Worm (Caenorhabditis elegans) whole organism, young adult: ENCODE results near the gene ttr-17.

ENCODE experiments used
- B0019.2 ChIP-seq: fragments of 200-800 bp; sonication (Bioruptor generic); conservative IDR thresholded peaks from 2 replicates; pipeline ENCODE4 v1.3.6; 2022; ENCODE audit warnings: missing genetic modification reagents, missing genetic modification characterization, missing compliant biosample characterization
- B0336.3 ChIP-seq: fragments of 200-800 bp; sonication (Bioruptor generic); IDR thresholded peaks from 2 replicates; pipeline ENCODE4 v1.3.6; 2022; ENCODE audit warnings: missing genetic modification characterization, missing compliant biosample characterization
- F23B12.7 ChIP-seq: sonication (generic microtip); optimal IDR thresholded peaks from 2 replicates; lab custom pipeline; 2017; ENCODE audit warnings: missing genetic modification characterization, mild to moderate bottlenecking, missing compliant biosample characterization, antibody characterized with exemption, moderate library complexity; ENCODE audit not compliant: insufficient read depth
- F33H1.4 ChIP-seq: fragments of 200-800 bp; sonication (Bioruptor generic); IDR thresholded peaks from 2 replicates; pipeline ENCODE4 v1.3.6; 2022; ENCODE audit warnings: missing genetic modification reagents, missing genetic modification characterization, missing compliant biosample characterization
- F39B2.1 ChIP-seq: fragments of 200-800 bp; sonication (Bioruptor generic); IDR thresholded peaks from 2 replicates; pipeline ENCODE4 v1.3.6; 2022; ENCODE audit warnings: missing genetic modification reagents, missing genetic modification characterization, missing compliant biosample characterization
- F49E8.2 ChIP-seq: sonication (generic microtip); optimal IDR thresholded peaks from 3 replicates; lab custom pipeline; 2017; ENCODE audit warnings: missing genetic modification characterization, mild to moderate bottlenecking, missing compliant biosample characterization, antibody characterized with exemption, moderate library complexity; ENCODE audit not compliant: insufficient read depth
- F55B11.4 ChIP-seq: sonication (generic microtip); optimal IDR thresholded peaks from 2 replicates; lab custom pipeline; 2016; ENCODE audit warnings: missing compliant biosample characterization, missing genetic modification characterization, borderline replicate concordance; ENCODE audit not compliant: insufficient read depth
- K11D2.4 ChIP-seq: fragments of 200-800 bp; sonication (Bioruptor generic); IDR thresholded peaks from 2 replicates; pipeline ENCODE4 v1.3.6; 2022; ENCODE audit warnings: missing genetic modification reagents, missing genetic modification characterization, missing compliant biosample characterization
- K12H6.12 ChIP-seq: fragments of 200-800 bp; sonication (Bioruptor generic); optimal IDR thresholded peaks from 2 replicates; lab custom pipeline; 2018; ENCODE audit warnings: mild to moderate bottlenecking, missing genetic modification characterization, missing compliant biosample characterization
- T26A5.8 ChIP-seq: sonication (generic microtip); optimal IDR thresholded peaks from 2 replicates; lab custom pipeline; 2016; ENCODE audit warnings: missing genetic modification characterization, missing compliant biosample characterization
- Y56A3A.18 ChIP-seq: fragments of 200-800 bp; sonication (Bioruptor generic); IDR thresholded peaks from 2 replicates; pipeline ENCODE4 v1.3.6; 2022; ENCODE audit warnings: missing genetic modification reagents, missing genetic modification characterization, missing compliant biosample characterization
- ZK185.1 ChIP-seq: sonication (generic microtip); optimal IDR thresholded peaks from 2 replicates; lab custom pipeline; 2016; ENCODE audit warnings: mild to moderate bottlenecking, missing genetic modification characterization, missing compliant biosample characterization; ENCODE audit not compliant: poor library complexity, severe bottlenecking
- athp-1 ChIP-seq: sonication (generic microtip); optimal IDR thresholded peaks from 2 replicates; lab custom pipeline; 2017; ENCODE audit warnings: mild to moderate bottlenecking, missing genetic modification characterization, missing compliant biosample characterization
- attf-6 ChIP-seq: fragments of 200-800 bp; sonication (Bioruptor generic); IDR thresholded peaks from 2 replicates; pipeline ENCODE4 v1.3.6; 2022; ENCODE audit warnings: missing genetic modification reagents, missing genetic modification characterization, missing compliant biosample characterization
- bed-2 ChIP-seq: fragments of 200-800 bp; sonication (Bioruptor generic); IDR thresholded peaks from 2 replicates; pipeline ENCODE4 v1.3.6; 2022; ENCODE audit warnings: missing genetic modification reagents, missing genetic modification characterization, missing compliant biosample characterization
- cebp-2 ChIP-seq: fragments of 200-800 bp; sonication (Bioruptor generic); IDR thresholded peaks from 2 replicates; pipeline ENCODE4 v1.3.6; 2022; ENCODE audit warnings: missing genetic modification characterization, missing compliant biosample characterization
- ceh-27 ChIP-seq: fragments of 200-800 bp; sonication (Bioruptor generic); optimal IDR thresholded peaks from 2 replicates; lab custom pipeline; 2018; ENCODE audit warnings: mild to moderate bottlenecking, missing genetic modification characterization, moderate library complexity, missing compliant biosample characterization
- ceh-58 ChIP-seq: fragments of 200-800 bp; sonication (Bioruptor generic); IDR thresholded peaks from 2 replicates; pipeline ENCODE4 v1.3.6; 2022; ENCODE audit warnings: missing genetic modification characterization, missing compliant biosample characterization
- ceh-91 ChIP-seq: fragments of 200-800 bp; sonication (Bioruptor generic); IDR thresholded peaks from 2 replicates; pipeline ENCODE4 v1.3.6; 2022; ENCODE audit warnings: missing genetic modification reagents, missing genetic modification characterization, missing compliant biosample characterization
- die-1 ChIP-seq: sonication (generic microtip); optimal IDR thresholded peaks from 2 replicates; lab custom pipeline; 2016; ENCODE audit warnings: missing genotype, mild to moderate bottlenecking, missing genetic modification characterization, missing compliant biosample characterization
- dpl-1 ChIP-seq: fragments of 150-350 bp; optimal IDR thresholded peaks from 2 replicates; lab custom pipeline; 2014; ENCODE audit warnings: missing biosample characterization, missing genetic modification reagents, missing genetic modification characterization
- ekl-4 ChIP-seq: fragments of 200-800 bp; sonication (Bioruptor generic); IDR thresholded peaks from 2 replicates; pipeline ENCODE4 v1.3.6; 2022; ENCODE audit warnings: missing genetic modification reagents, missing genetic modification characterization, missing compliant biosample characterization
- hmg-1.2 ChIP-seq: fragments of 200-800 bp; sonication (Bioruptor generic); IDR thresholded peaks from 2 replicates; pipeline ENCODE4 v1.3.6; 2022; ENCODE audit warnings: missing genetic modification reagents, missing genetic modification characterization, missing compliant biosample characterization
- hsf-1 ChIP-seq: fragments of 200-800 bp; sonication (Bioruptor generic); IDR thresholded peaks from 2 replicates; pipeline ENCODE4 v1.3.6; 2022; ENCODE audit warnings: missing genetic modification reagents, missing genetic modification characterization, missing compliant biosample characterization
- let-526 ChIP-seq: fragments of 200-800 bp; sonication (Bioruptor generic); IDR thresholded peaks from 2 replicates; pipeline ENCODE4 v1.3.6; 2022; ENCODE audit warnings: missing genetic modification reagents, missing genetic modification characterization, missing compliant biosample characterization
- lin-54 ChIP-seq: fragments of 200-800 bp; sonication (Bioruptor generic); optimal IDR thresholded peaks from 2 replicates; lab custom pipeline; 2018; ENCODE audit warnings: mild to moderate bottlenecking, missing genetic modification characterization, missing compliant biosample characterization
- lsl-1 ChIP-seq: fragments of 200-800 bp; sonication (Bioruptor generic); optimal IDR thresholded peaks from 2 replicates; lab custom pipeline; 2018; ENCODE audit warnings: mild to moderate bottlenecking, missing genetic modification characterization, moderate library complexity, missing compliant biosample characterization
- madf-10 ChIP-seq: sonication (generic microtip); optimal IDR thresholded peaks from 2 replicates; lab custom pipeline; 2016; ENCODE audit warnings: mild to moderate bottlenecking, missing genetic modification characterization, missing compliant biosample characterization
- madf-3 ChIP-seq: fragments of 200-800 bp; sonication (Bioruptor generic); IDR thresholded peaks from 2 replicates; pipeline ENCODE4 v1.3.6; 2022; ENCODE audit warnings: missing genetic modification reagents, missing genetic modification characterization, missing compliant biosample characterization
- madf-8 ChIP-seq: fragments of 200-800 bp; sonication (Bioruptor generic); conservative IDR thresholded peaks from 2 replicates; pipeline ENCODE4 v1.3.6; 2022; ENCODE audit warnings: missing genetic modification reagents, missing genetic modification characterization, missing compliant biosample characterization
- mcd-1 ChIP-seq: fragments of 200-800 bp; sonication (Bioruptor generic); IDR thresholded peaks from 2 replicates; pipeline ENCODE4 v1.3.6; 2022; ENCODE audit warnings: missing genetic modification reagents, missing genetic modification characterization, missing compliant biosample characterization
- mel-28 ChIP-seq: sonication (generic microtip); optimal IDR thresholded peaks from 2 replicates; lab custom pipeline; 2016; ENCODE audit warnings: borderline replicate concordance, mild to moderate bottlenecking, missing genetic modification characterization, missing compliant biosample characterization
- mxl-1 ChIP-seq: sonication (generic microtip); optimal IDR thresholded peaks from 2 replicates; lab custom pipeline; 2016; ENCODE audit warnings: missing genetic modification characterization, missing compliant biosample characterization
- nfya-1 ChIP-seq: sonication (generic microtip); optimal IDR thresholded peaks from 2 replicates; lab custom pipeline; 2017; ENCODE audit warnings: antibody characterized with exemption, missing compliant biosample characterization, missing genetic modification characterization, borderline replicate concordance; ENCODE audit not compliant: insufficient read depth
- nfya-2 ChIP-seq: fragments of 200-800 bp; sonication (Bioruptor generic); IDR thresholded peaks from 2 replicates; pipeline ENCODE4 v1.3.6; 2022; ENCODE audit warnings: missing genetic modification reagents, missing genetic modification characterization, missing compliant biosample characterization
- rpc-1 ChIP-seq, 2 experiments: fragments of 150-350 bp in 1 of 2; sonication (generic microtip) in 1 of 2; optimal IDR thresholded peaks; 2 replicates each; lab custom pipeline; 2014 to 2018; ENCODE audit warnings: missing biosample characterization in 1 of 2, missing genetic modification characterization in 1 of 2, missing genetic modification reagents in 1 of 2, missing genotype in 1 of 2
- sdz-38 ChIP-seq: sonication (generic microtip); optimal IDR thresholded peaks from 2 replicates; lab custom pipeline; 2016; ENCODE audit warnings: missing genotype, missing genetic modification characterization, missing compliant biosample characterization
- snpc-1.3 ChIP-seq: sonication (generic microtip); optimal IDR thresholded peaks from 2 replicates; lab custom pipeline; 2017; ENCODE audit warnings: missing genetic modification characterization, mild to moderate bottlenecking, missing compliant biosample characterization, antibody characterized with exemption, moderate library complexity, missing genotype, missing genetic modification reagents; ENCODE audit not compliant: insufficient read depth
- snpc-3.4 ChIP-seq: sonication (generic microtip); optimal IDR thresholded peaks from 2 replicates; lab custom pipeline; 2017; ENCODE audit warnings: missing genetic modification characterization, mild to moderate bottlenecking, missing compliant biosample characterization, antibody characterized with exemption, moderate library complexity, missing genotype, missing genetic modification reagents
- snpc-4 ChIP-seq, 5 experiments: fragments of 150-350 bp in 1 of 5; sonication (generic microtip) in 4 of 5; optimal IDR thresholded peaks; 2 replicates each; lab custom pipeline; 2014 to 2018; ENCODE audit warnings: missing genetic modification characterization in 5 of 5, missing biosample characterization in 3 of 5, antibody characterized with exemption in 2 of 5, mild to moderate bottlenecking in 2 of 5, missing compliant biosample characterization in 2 of 5, missing genotype in 2 of 5, moderate library complexity in 2 of 5, missing genetic modification reagents in 1 of 5
- sptf-2 ChIP-seq: fragments of 200-800 bp; sonication (Bioruptor generic); optimal IDR thresholded peaks from 2 replicates; lab custom pipeline; 2018; ENCODE audit warnings: mild to moderate bottlenecking, missing genetic modification characterization, missing compliant biosample characterization
- tbp1 ChIP-seq: fragments of 200-800 bp; sonication (Bioruptor generic); optimal IDR thresholded peaks from 2 replicates; lab custom pipeline; 2018; ENCODE audit warnings: mild to moderate bottlenecking, missing genetic modification characterization, missing compliant biosample characterization
- tlf-1 ChIP-seq: fragments of 200-800 bp; sonication (Bioruptor generic); optimal IDR thresholded peaks from 2 replicates; lab custom pipeline; 2018; ENCODE audit warnings: mild to moderate bottlenecking, missing genetic modification characterization, missing compliant biosample characterization
- unc-130 ChIP-seq: sonication (generic microtip); optimal IDR thresholded peaks from 2 replicates; lab custom pipeline; 2016; ENCODE audit warnings: missing genetic modification reagents, missing genetic modification characterization, missing compliant biosample characterization
- xnd-1 ChIP-seq: sonication (generic microtip); optimal IDR thresholded peaks from 2 replicates; lab custom pipeline; 2016; ENCODE audit warnings: missing genotype, missing genetic modification reagents, missing genetic modification characterization, missing compliant biosample characterization
- zfh-2 ChIP-seq: fragments of 200-800 bp; sonication (Bioruptor generic); conservative IDR thresholded peaks from 2 replicates; pipeline ENCODE4 v1.3.6; 2022; ENCODE audit warnings: missing genetic modification reagents, missing genetic modification characterization, missing compliant biosample characterization
- ztf-26 ChIP-seq: sonication (generic microtip); optimal IDR thresholded peaks from 2 replicates; lab custom pipeline; 2017; ENCODE audit warnings: missing genetic modification characterization, missing compliant biosample characterization

Gene ttr-17

ce11 chrIV:11109771-11110170 lies 42.9 kb upstream of the ttr-17 start, which contains the start of gene pigk-1 (continued):
- peak; percentile 35; the same call in 1 of the 2 replicates for TF ChIP-seq madf-8 (GFP tag; lab: Robert Waterston, UW)
- no peak for TF ChIP-seq ceh-91
- TF ChIP-seq sptf-2 (GFP tag; lab: Kevin White, UChicago) = no peak
- TF ChIP-seq snpc-3.4 = peak; percentile 43
- TF ChIP-seq hmg-1.2 (GFP tag; lab: Robert Waterston, UW) = peak; percentile 37; the same call in 1 of the 2 replicates
- TF ChIP-seq mcd-1 (GFP tag; lab: Robert Waterston, UW) = peak; percentile 48; the same call in 1 of the 2 replicates
- peak; percentile 88 for TF ChIP-seq B0336.3 (GFP tag; lab: Robert Waterston, UW)
- no peak for TF ChIP-seq mxl-1 (tag; lab: Kevin White, UChicago)
- 0 out of 2 replicates have a peak, but pooled peaks have one; percentile 41 for TF ChIP-seq cebp-2
- TF ChIP-seq ZK185.1 = peak; percentile 30
- TF ChIP-seq bed-2 (GFP tag; lab: Robert Waterston, UW) = no peak
- TF ChIP-seq dpl-1 (GFP tag; lab: Kevin White, UChicago) = no peak
- TF ChIP-seq F23B12.7 = no peak
- TF ChIP-seq unc-130 (GFP tag; lab: Kevin White, UChicago) = peak; percentile 34
- TF ChIP-seq snpc-1.3 = peak; percentile 43
- peak; percentile 50 for TF ChIP-seq tbp1
- peak; percentile 2 for TF ChIP-seq ceh-27
- peak; percentile 83 for TF ChIP-seq F39B2.1
- TF ChIP-seq xnd-1 (tag; lab: Kevin White, UChicago) = peak; percentile 40
- peak; percentile 71; the same call in 1 of the 2 replicates for TF ChIP-seq nfya-2 (GFP tag; lab: Robert Waterston, UW)
- no peak for TF ChIP-seq mel-28 (tag; lab: Kevin White, UChicago)
- no peak for TF ChIP-seq let-526
- TF ChIP-seq lin-54 (GFP tag; lab: Kevin White, UChicago) = peak; percentile 56
- TF ChIP-seq rpc-1 (optimal IDR thresholded peaks at IDR 0.05; lab: Kevin White, UChicago) = no peak
- TF ChIP-seq rpc-1 (tag; optimal IDR thresholded peaks at IDR 0.05; lab: Kevin White, UChicago) = no peak
- TF ChIP-seq athp-1 = peak; percentile 28
- TF ChIP-seq F55B11.4 (tag; lab: Kevin White, UChicago) = no peak
- TF ChIP-seq snpc-4 (GFP tag; optimal IDR thresholded peaks at IDR 0.05; lab: Kevin White, UChicago) = no peak
- TF ChIP-seq snpc-4 (tag; optimal IDR thresholded peaks at IDR 0.05; lab: Kevin White, UChicago) = peak in 2 of 4 experiments; percentile 10 to 41
- peak; percentile 57 for TF ChIP-seq ekl-4 (GFP tag; lab: Robert Waterston, UW)
- no peak for TF ChIP-seq madf-10 (tag; lab: Kevin White, UChicago)
- TF ChIP-seq zfh-2 = no peak
- TF ChIP-seq F49E8.2 (tag; lab: Kevin White, UChicago) = peak; percentile 69
- peak; percentile 29 for TF ChIP-seq tlf-1 (GFP tag; lab: Kevin White, UChicago)
- TF ChIP-seq madf-3 = peak; percentile 81
- peak; percentile 44 for TF ChIP-seq lsl-1 (GFP tag; lab: Kevin White, UChicago)
- TF ChIP-seq attf-6 (GFP tag; lab: Robert Waterston, UW) = peak; percentile 76
- TF ChIP-seq B0019.2 (GFP tag; lab: Robert Waterston, UW) = no peak
- TF ChIP-seq ceh-58 (GFP tag; lab: Robert Waterston, UW) = 0 out of 2 replicates have a peak, but pooled peaks have one; percentile 76
- no peak for TF ChIP-seq die-1 (tag; lab: Kevin White, UChicago)
- TF ChIP-seq nfya-1 = no peak
- peak; percentile 77 for TF ChIP-seq hsf-1 (GFP tag; lab: Robert Waterston, UW)
- no peak for TF ChIP-seq Y56A3A.18
- no peak for TF ChIP-seq ztf-26 (tag; lab: Kevin White, UChicago)
- TF ChIP-seq F33H1.4 (GFP tag; lab: Robert Waterston, UW) = peak; percentile 45
- TF ChIP-seq T26A5.8 = peak; percentile 48
- TF ChIP-seq K12H6.12 = no peak
- TF ChIP-seq sdz-38 = no peak
- no peak for TF ChIP-seq K11D2.4 (GFP tag; lab: Robert Waterston, UW)
